Worm (Caenorhabditis elegans) whole organism, late embryonic: ENCODE data around the gene nhr-55.

Source experiments
- T23F11.4 ChIP-seq: fragments of 200-800 bp; sonication (Bioruptor generic); optimal IDR thresholded peaks from 2 replicates; lab custom pipeline; 2018; ENCODE audit warnings: mild to moderate bottlenecking, missing genetic modification characterization, missing compliant biosample characterization
- Y22D7AL.16 ChIP-seq: sonication (generic microtip); optimal IDR thresholded peaks from 2 replicates; lab custom pipeline; 2016; ENCODE audit warnings: missing genetic modification characterization, missing compliant biosample characterization
- ahr-1 ChIP-seq: sonication (generic microtip); optimal IDR thresholded peaks from 2 replicates; lab custom pipeline; 2016; ENCODE audit warnings: missing genetic modification characterization, missing compliant biosample characterization
- ama-1 ChIP-seq: fragments of 150-350 bp; optimal IDR thresholded peaks from 2 replicates; lab custom pipeline; 2014
- ceh-14 ChIP-seq: sonication (generic microtip); optimal IDR thresholded peaks from 2 replicates; lab custom pipeline; 2016; ENCODE audit warnings: missing genotype, missing genetic modification characterization, missing compliant biosample characterization
- ceh-18 ChIP-seq: sonication (generic microtip); optimal IDR thresholded peaks from 2 replicates; lab custom pipeline; 2016; ENCODE audit warnings: missing genetic modification characterization, missing compliant biosample characterization
- ceh-19 ChIP-seq: fragments of 200-800 bp; sonication (Bioruptor generic); optimal IDR thresholded peaks from 2 replicates; lab custom pipeline; 2018; ENCODE audit warnings: mild to moderate bottlenecking, missing genetic modification characterization, missing compliant biosample characterization
- ceh-45 ChIP-seq: fragments of 200-800 bp; sonication (Bioruptor generic); IDR thresholded peaks from 2 replicates; pipeline ENCODE4 v1.3.6; 2022; ENCODE audit warnings: missing genetic modification reagents, missing genetic modification characterization, missing compliant biosample characterization
- ceh-48 ChIP-seq: sonication (generic microtip); optimal IDR thresholded peaks from 2 replicates; lab custom pipeline; 2016; ENCODE audit warnings: missing genetic modification characterization, inconsistent platforms, missing compliant biosample characterization
- ceh-6 ChIP-seq: fragments of 200-800 bp; sonication (Bioruptor generic); optimal IDR thresholded peaks from 2 replicates; lab custom pipeline; 2018; ENCODE audit warnings: mild to moderate bottlenecking, missing genetic modification characterization, missing compliant biosample characterization
- che-1 ChIP-seq: sonication (generic microtip); optimal IDR thresholded peaks from 2 replicates; lab custom pipeline; 2016; ENCODE audit warnings: mild to moderate bottlenecking, missing genetic modification characterization, missing compliant biosample characterization
- dve-1 ChIP-seq: sonication (generic microtip); optimal IDR thresholded peaks from 2 replicates; lab custom pipeline; 2017; ENCODE audit warnings: antibody characterized with exemption, mild to moderate bottlenecking, missing genetic modification characterization, missing compliant biosample characterization
- elt-2 ChIP-seq: sonication (generic microtip); optimal IDR thresholded peaks from 2 replicates; lab custom pipeline; 2016; ENCODE audit warnings: missing genetic modification reagents, missing genetic modification characterization, missing compliant biosample characterization
- eyg-1 ChIP-seq: sonication (generic microtip); optimal IDR thresholded peaks from 2 replicates; lab custom pipeline; 2016; ENCODE audit warnings: missing genotype, missing genetic modification characterization, missing compliant biosample characterization
- fax-1 ChIP-seq: sonication (generic microtip); optimal IDR thresholded peaks from 2 replicates; lab custom pipeline; 2016; ENCODE audit warnings: missing genotype, missing genetic modification characterization, missing compliant biosample characterization
- fkh-10 ChIP-seq: fragments of 150-350 bp; optimal IDR thresholded peaks from 2 replicates; lab custom pipeline; 2014; ENCODE audit warnings: missing biosample characterization, missing genetic modification reagents, missing genetic modification characterization
- gmeb-2 ChIP-seq: sonication (generic microtip); optimal IDR thresholded peaks from 2 replicates; lab custom pipeline; 2016; ENCODE audit warnings: missing genetic modification characterization, inconsistent platforms, missing compliant biosample characterization
- hlh-15 ChIP-seq: sonication (generic microtip); optimal IDR thresholded peaks from 2 replicates; lab custom pipeline; 2016; ENCODE audit warnings: missing genetic modification characterization, missing compliant biosample characterization
- hlh-30 ChIP-seq: sonication (generic microtip); optimal IDR thresholded peaks from 2 replicates; lab custom pipeline; 2017; ENCODE audit warnings: antibody characterized with exemption, missing genetic modification characterization, missing compliant biosample characterization; ENCODE audit not compliant: insufficient read depth
- hlh-8 ChIP-seq: sonication (generic microtip); optimal IDR thresholded peaks from 2 replicates; lab custom pipeline; 2016; ENCODE audit warnings: missing genotype, missing genetic modification characterization, missing compliant biosample characterization
- lim-6 ChIP-seq: sonication (generic microtip); optimal IDR thresholded peaks from 2 replicates; lab custom pipeline; 2016; ENCODE audit warnings: missing genetic modification characterization, missing compliant biosample characterization
- mec-3 ChIP-seq: sonication (generic microtip); optimal IDR thresholded peaks from 2 replicates; lab custom pipeline; 2016; ENCODE audit warnings: borderline replicate concordance, missing genetic modification characterization, missing compliant biosample characterization
- nhr-11 ChIP-seq: fragments of 150-350 bp; optimal IDR thresholded peaks from 2 replicates; lab custom pipeline; 2014; ENCODE audit warnings: missing biosample characterization, missing genetic modification characterization
- odd-2 ChIP-seq: sonication (generic microtip); optimal IDR thresholded peaks from 2 replicates; lab custom pipeline; 2017; ENCODE audit warnings: antibody characterized with exemption, mild to moderate bottlenecking, missing genetic modification characterization, missing compliant biosample characterization
- pag-3 ChIP-seq: sonication (generic microtip); optimal IDR thresholded peaks from 2 replicates; lab custom pipeline; 2016; ENCODE audit warnings: missing compliant biosample characterization, missing genetic modification characterization, borderline replicate concordance
- pax-1 ChIP-seq: fragments of 150-350 bp; optimal IDR thresholded peaks from 2 replicates; lab custom pipeline; 2014; ENCODE audit warnings: missing biosample characterization, missing genetic modification characterization
- pha-2 ChIP-seq: sonication (generic microtip); optimal IDR thresholded peaks from 2 replicates; lab custom pipeline; 2017; ENCODE audit warnings: mild to moderate bottlenecking, missing genetic modification characterization, missing compliant biosample characterization
- pha-4 ChIP-seq: fragments of 150-350 bp; optimal IDR thresholded peaks from 2 replicates; lab custom pipeline; 2018; ENCODE audit warnings: missing biosample characterization, missing genetic modification reagents, missing genetic modification characterization
- pqm-1 ChIP-seq: sonication (generic microtip); optimal IDR thresholded peaks from 2 replicates; lab custom pipeline; 2016; ENCODE audit warnings: missing genetic modification characterization, missing compliant biosample characterization
- pros-1 ChIP-seq: fragments of 150-350 bp; optimal IDR thresholded peaks from 2 replicates; lab custom pipeline; 2014; ENCODE audit warnings: missing biosample characterization, missing genetic modification reagents, missing genetic modification characterization
- sox-4 ChIP-seq: sonication (generic microtip); optimal IDR thresholded peaks from 2 replicates; lab custom pipeline; 2017; ENCODE audit warnings: mild to moderate bottlenecking, missing genetic modification characterization, inconsistent platforms, missing compliant biosample characterization
- tbx-2 ChIP-seq: sonication (generic microtip); optimal IDR thresholded peaks from 2 replicates; lab custom pipeline; 2016; ENCODE audit warnings: missing genetic modification characterization, missing compliant biosample characterization
- tbx-7 ChIP-seq: sonication (generic microtip); optimal IDR thresholded peaks from 2 replicates; lab custom pipeline; 2016; ENCODE audit warnings: missing genotype, missing genetic modification characterization, missing compliant biosample characterization
- unc-3 ChIP-seq, 2 experiments: fragments of 200-800 bp in 1 of 2; sonication (Bioruptor generic) in 1 of 2; sonication (generic microtip) in 1 of 2; conservative IDR thresholded peaks in 1 of 2; optimal IDR thresholded peaks in 1 of 2; 2 replicates each; pipeline versions ENCODE4 v1.3.6 to Lab custom; 2016 to 2022; ENCODE audit warnings: missing compliant biosample characterization in 2 of 2, missing genetic modification characterization in 2 of 2, missing genetic modification reagents in 1 of 2
- unc-55 ChIP-seq: sonication (generic microtip); optimal IDR thresholded peaks from 2 replicates; lab custom pipeline; 2017; ENCODE audit warnings: missing biosample characterization, missing genetic modification reagents, missing genetic modification characterization
- zip-5 ChIP-seq: sonication (generic microtip); optimal IDR thresholded peaks from 2 replicates; lab custom pipeline; 2016; ENCODE audit warnings: missing genetic modification characterization, missing compliant biosample characterization
- ztf-16 ChIP-seq: sonication (generic microtip); optimal IDR thresholded peaks from 2 replicates; lab custom pipeline; 2017; ENCODE audit warnings: missing genetic modification characterization, missing compliant biosample characterization

Gene nhr-55

DNA sequence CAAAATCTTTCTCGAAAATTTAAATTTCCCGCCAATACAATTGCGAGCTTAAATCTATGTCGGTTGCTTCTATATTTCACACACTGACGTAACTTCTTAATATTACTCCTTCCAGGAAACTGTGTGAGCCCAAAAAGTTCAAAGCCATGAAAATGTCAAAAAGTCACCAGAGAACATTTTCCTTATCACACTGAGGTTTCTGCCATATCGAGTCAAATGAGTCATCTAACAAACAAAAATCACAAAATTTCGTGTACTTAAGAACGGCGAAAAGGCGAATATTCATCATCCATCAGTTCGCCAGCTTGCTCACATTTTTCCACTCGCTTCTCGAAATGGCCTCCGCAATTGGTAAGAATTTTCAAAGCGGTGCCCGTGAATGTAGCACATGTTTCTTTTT, 28.3 kb upstream of the nhr-55 start, which contains the start of gene M02H5.8:
TSS of gene M02H5.8 (plus strand) at position 297 of the 400 bp plus-strand sequence.
- TF ChIP-seq ahr-1 (no peak), fkh-10 (GFP tag; lab: Kevin White, UChicago) (no peak), odd-2 (tag; lab: Kevin White, UChicago) (no peak), dve-1 (no peak), lim-6 (tag; lab: Kevin White, UChicago) (no peak), tbx-2 (tag; lab: Kevin White, UChicago) (no peak)

DNA sequence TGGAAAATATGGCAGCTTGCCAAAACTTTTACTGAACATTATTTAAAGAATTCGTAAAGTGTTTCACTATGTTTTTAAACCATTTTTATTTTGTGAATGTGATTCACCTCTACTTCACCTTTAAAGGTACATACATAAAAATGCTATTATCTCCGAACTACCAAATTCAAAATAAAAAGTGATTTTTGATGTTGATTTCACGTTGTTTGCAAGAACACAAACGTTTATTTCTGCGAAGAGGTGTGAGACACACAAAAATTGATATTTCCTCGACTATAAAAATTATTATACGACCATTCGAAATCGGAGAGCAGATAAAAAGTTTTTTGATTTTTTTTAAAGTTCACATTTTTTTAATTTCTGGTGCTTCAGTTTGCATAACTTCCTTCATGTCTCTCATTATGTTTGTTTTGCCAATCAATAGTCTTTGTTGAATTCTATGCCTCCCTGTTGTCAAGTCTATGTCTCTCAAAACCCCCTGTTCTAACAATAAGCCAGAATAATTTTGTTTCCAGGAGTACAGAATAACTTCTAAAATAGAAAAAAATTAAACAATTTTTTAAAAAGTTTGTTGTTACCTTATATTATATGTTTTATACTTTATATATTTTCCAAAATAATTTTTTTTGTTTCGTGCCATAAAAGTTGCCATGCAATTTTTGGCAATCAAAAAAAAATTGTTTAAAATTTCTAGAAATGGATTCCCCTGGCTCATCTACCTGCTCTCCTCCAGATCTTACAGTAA, 27.0 kb upstream of the nhr-55 start, which contains the start of gene nhr-123:
TSS of gene nhr-123 (plus strand) at position 695 of the 745 bp plus-strand sequence.
- no peak for TF ChIP-seq zip-5 (tag; lab: Kevin White, UChicago)
- no peak for TF ChIP-seq T23F11.4 (GFP tag; lab: Kevin White, UChicago)
- no peak for TF ChIP-seq pha-2 (tag; lab: Kevin White, UChicago)
- no peak for TF ChIP-seq ztf-16 (tag; lab: Kevin White, UChicago)
- TF ChIP-seq hlh-30 (tag; lab: Kevin White, UChicago): no peak
- no peak for TF ChIP-seq unc-3 (GFP tag; conservative IDR thresholded peaks at IDR 0.05; lab: Robert Waterston, UW)
- TF ChIP-seq unc-3 (tag; optimal IDR thresholded peaks at IDR 0.05; lab: Kevin White, UChicago): no peak
- no peak for TF ChIP-seq ceh-19 (GFP tag; lab: Kevin White, UChicago)
- no peak for TF ChIP-seq ceh-14 (tag; lab: Kevin White, UChicago)
- TF ChIP-seq odd-2 (tag; lab: Kevin White, UChicago): no peak
- no peak for TF ChIP-seq pag-3 (tag; lab: Kevin White, UChicago)
- no peak for TF ChIP-seq hlh-15 (tag; lab: Kevin White, UChicago)
- TF ChIP-seq ama-1: no peak
- no peak for TF ChIP-seq tbx-2 (tag; lab: Kevin White, UChicago)
- TF ChIP-seq, all 69 proteins: peak for 0

DNA sequence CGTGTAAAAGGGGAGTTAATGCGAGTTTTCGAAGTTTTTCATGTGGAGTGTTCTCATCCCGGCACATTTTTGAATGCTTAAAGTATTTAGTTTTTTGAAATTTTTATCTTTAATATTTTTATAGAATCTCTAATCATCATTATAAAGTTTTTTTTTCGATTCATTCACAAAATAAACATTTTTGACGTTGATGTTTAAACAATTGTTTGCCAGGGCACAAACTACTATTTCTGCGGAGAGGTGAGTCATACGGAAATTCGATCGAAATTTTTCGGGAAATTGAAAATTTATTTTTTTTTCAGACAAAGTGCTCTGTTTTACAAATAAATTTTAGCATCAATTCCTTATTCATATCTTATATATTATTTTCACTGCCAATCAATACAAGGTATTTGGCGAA, 24.4 kb upstream of the nhr-55 start, which contains the start of gene nhr-98:
TSS of gene nhr-98 (plus strand) at position 301 of the 400 bp plus-strand sequence.
- TF ChIP-seq pha-4 (tag; lab: Kevin White, UChicago): no peak
- no peak for TF ChIP-seq pros-1
- no peak for TF ChIP-seq tbx-7 (tag; lab: Kevin White, UChicago)
- TF ChIP-seq sox-4 (tag; lab: Kevin White, UChicago): no peak
- no peak for TF ChIP-seq pax-1 (tag; lab: Kevin White, UChicago)
- TF ChIP-seq zip-5 (tag; lab: Kevin White, UChicago): no peak
- TF ChIP-seq eyg-1 (tag; lab: Kevin White, UChicago): no peak
- no peak for TF ChIP-seq T23F11.4 (GFP tag; lab: Kevin White, UChicago)
- TF ChIP-seq elt-2 (tag; lab: Kevin White, UChicago): no peak
- TF ChIP-seq hlh-8: no peak
- TF ChIP-seq unc-55 (GFP tag; lab: Kevin White, UChicago): no peak
- no peak for TF ChIP-seq Y22D7AL.16 (tag; lab: Kevin White, UChicago)
- no peak for TF ChIP-seq pha-2 (tag; lab: Kevin White, UChicago)
- no peak for TF ChIP-seq ceh-45 (GFP tag; lab: Robert Waterston, UW)
- TF ChIP-seq hlh-30 (tag; lab: Kevin White, UChicago): no peak
- no peak for TF ChIP-seq ceh-6
- TF ChIP-seq, all 69 proteins: peak for 0

ce11 chrV:457839-458238, 20.1 kb upstream of the nhr-55 start:
- TF ChIP-seq nhr-11 (no peak), ceh-18 (tag; lab: Kevin White, UChicago) (no peak), ceh-48 (tag; lab: Kevin White, UChicago) (no peak), fax-1 (tag; lab: Kevin White, UChicago) (no peak), ceh-45 (GFP tag; lab: Robert Waterston, UW) (no peak), pros-1 (no peak), pqm-1 (tag; lab: Kevin White, UChicago) (no peak), sox-4 (tag; lab: Kevin White, UChicago) (no peak), gmeb-2 (no peak), che-1 (no peak), mec-3 (tag; lab: Kevin White, UChicago) (no peak), hlh-8 (no peak), odd-2 (tag; lab: Kevin White, UChicago) (no peak), hlh-15 (tag; lab: Kevin White, UChicago) (no peak)
